Worm (Caenorhabditis elegans) whole organism, L4 larva: Measurements from ENCODE around the gene C55A6.10.

Experiments
- R02D3.7 ChIP-seq: fragments of 150-350 bp; sonication (generic microtip); optimal IDR thresholded peaks from 3 replicates; lab custom pipeline; 2014; ENCODE audit warnings: missing biosample characterization, missing genetic modification characterization
- Y105C5A.15 ChIP-seq: fragments of 200-800 bp; sonication (Bioruptor generic); IDR thresholded peaks from 2 replicates; pipeline ENCODE4 v1.3.6; 2022; ENCODE audit warnings: missing genetic modification characterization, missing compliant biosample characterization
- Y48G9A.11 ChIP-seq: fragments of 200-800 bp; sonication (Bioruptor generic); IDR thresholded peaks from 2 replicates; pipeline ENCODE4 v1.3.6; 2022; ENCODE audit warnings: missing genetic modification reagents, missing genetic modification characterization, missing compliant biosample characterization
- ZK337.2 ChIP-seq: fragments of 200-800 bp; sonication (Bioruptor generic); IDR thresholded peaks from 2 replicates; pipeline ENCODE4 v1.3.6; 2022; ENCODE audit warnings: missing genetic modification reagents, missing genetic modification characterization, missing compliant biosample characterization
- ZK546.5 ChIP-seq, 2 experiments: sonication (generic microtip); optimal IDR thresholded peaks; 2 replicates each; lab custom pipeline; 2017; ENCODE audit warnings: missing biosample characterization in 2 of 2, missing genetic modification characterization in 2 of 2
- aly-2 ChIP-seq: sonication (generic microtip); optimal IDR thresholded peaks from 2 replicates; lab custom pipeline; 2018; ENCODE audit warnings: missing biosample characterization, missing genetic modification characterization
- arid-1 ChIP-seq: fragments of 200-800 bp; sonication (Bioruptor generic); conservative IDR thresholded peaks from 2 replicates; pipeline ENCODE4 v1.3.6; 2022; ENCODE audit warnings: missing genetic modification reagents, missing genetic modification characterization, missing compliant biosample characterization
- ceh-32 ChIP-seq: sonication (generic microtip); optimal IDR thresholded peaks from 2 replicates; lab custom pipeline; 2016; ENCODE audit warnings: mild to moderate bottlenecking, missing genetic modification characterization, missing compliant biosample characterization; ENCODE audit not compliant: poor library complexity
- ceh-44 ChIP-seq: fragments of 200-800 bp; sonication (Bioruptor generic); IDR thresholded peaks from 2 replicates; pipeline ENCODE4 v1.3.6; 2022; ENCODE audit warnings: missing genetic modification reagents, missing genetic modification characterization, missing compliant biosample characterization
- ceh-62 ChIP-seq: sonication (generic microtip); optimal IDR thresholded peaks from 2 replicates; lab custom pipeline; 2017; ENCODE audit warnings: missing biosample characterization, missing genetic modification characterization
- ces-1 ChIP-seq: fragments of 150-350 bp; sonication (generic microtip); optimal IDR thresholded peaks from 4 replicates; lab custom pipeline; 2014; ENCODE audit warnings: missing biosample characterization, missing genetic modification reagents, missing genetic modification characterization
- daf-16 ChIP-seq, 3 experiments: sonication (generic microtip); optimal IDR thresholded peaks; 2 replicates each; lab custom pipeline; 2016 to 2017; ENCODE audit warnings: missing genetic modification characterization in 3 of 3, missing genetic modification reagents in 3 of 3, mild to moderate bottlenecking in 2 of 3, missing compliant biosample characterization in 2 of 3, missing biosample characterization in 1 of 3, moderate library complexity in 1 of 3
- daf-19 ChIP-seq: fragments of 200-800 bp; sonication (Bioruptor generic); conservative IDR thresholded peaks from 2 replicates; pipeline ENCODE4 v1.3.6; 2022; ENCODE audit warnings: missing genetic modification characterization, missing compliant biosample characterization
- daf-8 ChIP-seq: fragments of 200-800 bp; sonication (Bioruptor generic); IDR thresholded peaks from 2 replicates; pipeline ENCODE4 v1.3.6; 2022; ENCODE audit warnings: missing genetic modification characterization, missing compliant biosample characterization
- dmd-6 ChIP-seq: fragments of 200-800 bp; sonication (Bioruptor generic); IDR thresholded peaks from 2 replicates; pipeline ENCODE4 v1.3.6; 2022; ENCODE audit warnings: missing genetic modification reagents, missing genetic modification characterization, missing compliant biosample characterization
- dmd-8 ChIP-seq: fragments of 200-800 bp; sonication (Bioruptor generic); IDR thresholded peaks from 2 replicates; pipeline ENCODE4 v1.3.6; 2022; ENCODE audit warnings: missing genetic modification characterization, missing compliant biosample characterization
- dpl-1 ChIP-seq: fragments of 150-350 bp; optimal IDR thresholded peaks from 2 replicates; lab custom pipeline; 2014; ENCODE audit warnings: missing biosample characterization, missing genetic modification reagents, missing genetic modification characterization
- duxl-1 ChIP-seq: sonication (generic microtip); optimal IDR thresholded peaks from 2 replicates; lab custom pipeline; 2016; ENCODE audit warnings: mild to moderate bottlenecking, missing genetic modification characterization, moderate library complexity, missing compliant biosample characterization; ENCODE audit not compliant: poor library complexity
- dve-1 ChIP-seq: sonication (generic microtip); optimal IDR thresholded peaks from 2 replicates; lab custom pipeline; 2017; ENCODE audit warnings: antibody characterized with exemption, mild to moderate bottlenecking, missing genetic modification characterization, missing compliant biosample characterization; ENCODE audit not compliant: insufficient read depth
- egl-27 ChIP-seq: sonication (generic microtip); optimal IDR thresholded peaks from 3 replicates; lab custom pipeline; 2017; ENCODE audit warnings: missing biosample characterization, missing genetic modification reagents, missing genetic modification characterization
- hlh-11 ChIP-seq: fragments of 200-800 bp; sonication (Bioruptor generic); optimal IDR thresholded peaks from 2 replicates; lab custom pipeline; 2018; ENCODE audit warnings: mild to moderate bottlenecking, missing genetic modification characterization, missing compliant biosample characterization
- jun-1 ChIP-seq: fragments of 150-350 bp; optimal IDR thresholded peaks from 2 replicates; lab custom pipeline; 2014; ENCODE audit warnings: missing biosample characterization, missing genetic modification reagents, missing genetic modification characterization
- lin-15B ChIP-seq: fragments of 150-350 bp; sonication (generic microtip); optimal IDR thresholded peaks from 3 replicates; lab custom pipeline; 2014; ENCODE audit warnings: missing biosample characterization, missing genetic modification characterization
- lsy-2 ChIP-seq, 2 experiments: fragments of 150-350 bp in 1 of 2; sonication (generic microtip) in 1 of 2; optimal IDR thresholded peaks; 2 replicates each; lab custom pipeline; 2014 to 2017; ENCODE audit warnings: missing biosample characterization in 2 of 2, missing genetic modification characterization in 2 of 2
- mdl-1 ChIP-seq, 2 experiments: fragments of 150-350 bp in 1 of 2; sonication (generic microtip) in 1 of 2; optimal IDR thresholded peaks; 2 replicates each; lab custom pipeline; 2014 to 2017; ENCODE audit warnings: missing biosample characterization in 2 of 2, missing genetic modification characterization in 2 of 2
- mdt-29 ChIP-seq: fragments of 200-800 bp; sonication (Bioruptor generic); IDR thresholded peaks from 2 replicates; pipeline ENCODE4 v1.3.6; 2022; ENCODE audit warnings: missing genetic modification reagents, missing genetic modification characterization, missing compliant biosample characterization
- mep-1 ChIP-seq: fragments of 150-350 bp; sonication (generic microtip); optimal IDR thresholded peaks from 3 replicates; lab custom pipeline; 2014; ENCODE audit warnings: missing biosample characterization, missing genetic modification characterization
- nhr-11 ChIP-seq: fragments of 150-350 bp; optimal IDR thresholded peaks from 2 replicates; lab custom pipeline; 2014; ENCODE audit warnings: missing biosample characterization, missing genetic modification characterization
- nhr-237 ChIP-seq: sonication (generic microtip); optimal IDR thresholded peaks from 2 replicates; lab custom pipeline; 2017; ENCODE audit warnings: missing biosample characterization, missing genetic modification characterization
- nhr-28 ChIP-seq: fragments of 150-350 bp; optimal IDR thresholded peaks from 2 replicates; lab custom pipeline; 2014; ENCODE audit warnings: missing biosample characterization, missing genetic modification characterization
- nhr-41 ChIP-seq: fragments of 200-800 bp; sonication (Bioruptor generic); IDR thresholded peaks from 2 replicates; pipeline ENCODE4 v1.3.6; 2022; ENCODE audit warnings: missing genetic modification reagents, missing genetic modification characterization, missing compliant biosample characterization
- rbr-2 ChIP-seq: sonication (generic microtip); optimal IDR thresholded peaks from 2 replicates; lab custom pipeline; 2016; ENCODE audit warnings: missing genotype, missing genetic modification characterization, missing compliant biosample characterization
- saeg-2 ChIP-seq: fragments of 200-800 bp; sonication (Bioruptor generic); IDR thresholded peaks from 2 replicates; pipeline ENCODE4 v1.3.6; 2022; ENCODE audit warnings: missing genetic modification reagents, missing genetic modification characterization, missing compliant biosample characterization
- sdz-12 ChIP-seq: fragments of 200-800 bp; sonication (Bioruptor generic); optimal IDR thresholded peaks from 2 replicates; lab custom pipeline; 2018; ENCODE audit warnings: mild to moderate bottlenecking, missing genetic modification characterization, missing compliant biosample characterization
- set-16 ChIP-seq: fragments of 200-800 bp; sonication (Bioruptor generic); IDR thresholded peaks from 2 replicates; pipeline ENCODE4 v1.3.6; 2022; ENCODE audit warnings: missing genetic modification reagents, missing genetic modification characterization, missing compliant biosample characterization
- tag-97 ChIP-seq: fragments of 200-800 bp; sonication (Bioruptor generic); IDR thresholded peaks from 2 replicates; pipeline ENCODE4 v1.3.6; 2022; ENCODE audit warnings: missing genetic modification characterization, missing compliant biosample characterization
- unc-130 ChIP-seq: sonication (generic microtip); optimal IDR thresholded peaks from 2 replicates; lab custom pipeline; 2016; ENCODE audit warnings: missing genetic modification reagents, missing genetic modification characterization, missing compliant biosample characterization
- unc-39 ChIP-seq: sonication (generic microtip); optimal IDR thresholded peaks from 2 replicates; lab custom pipeline; 2017; ENCODE audit warnings: missing biosample characterization, missing genetic modification characterization
- unc-62 ChIP-seq, 3 experiments: fragments of 150-350 bp in 1 of 3; sonication (generic microtip); optimal IDR thresholded peaks in 2 of 3; peaks in 1 of 3; 1 replicate in 1 of 3; 2 replicates in 2 of 3; lab custom pipeline; 2014 to 2017; ENCODE audit warnings: missing biosample characterization in 3 of 3, missing genetic modification characterization in 3 of 3, missing genetic modification reagents in 3 of 3, missing genotype in 1 of 3
- zag-1 ChIP-seq: fragments of 150-350 bp; optimal IDR thresholded peaks from 2 replicates; lab custom pipeline; 2014; ENCODE audit warnings: missing biosample characterization, missing genetic modification characterization
- zfp-3 ChIP-seq: fragments of 200-800 bp; sonication (Bioruptor generic); conservative IDR thresholded peaks from 2 replicates; pipeline ENCODE4 v1.3.6; 2022; ENCODE audit warnings: missing genetic modification reagents, missing genetic modification characterization, missing compliant biosample characterization
- zip-11 ChIP-seq: fragments of 200-800 bp; sonication (Bioruptor generic); IDR thresholded peaks from 2 replicates; pipeline ENCODE4 v1.3.6; 2022; ENCODE audit warnings: missing genetic modification characterization, missing compliant biosample characterization
- ztf-11 ChIP-seq: fragments of 150-350 bp; optimal IDR thresholded peaks from 2 replicates; lab custom pipeline; 2014; ENCODE audit warnings: missing biosample characterization, missing genetic modification characterization

C55A6.10 gene

DNA sequence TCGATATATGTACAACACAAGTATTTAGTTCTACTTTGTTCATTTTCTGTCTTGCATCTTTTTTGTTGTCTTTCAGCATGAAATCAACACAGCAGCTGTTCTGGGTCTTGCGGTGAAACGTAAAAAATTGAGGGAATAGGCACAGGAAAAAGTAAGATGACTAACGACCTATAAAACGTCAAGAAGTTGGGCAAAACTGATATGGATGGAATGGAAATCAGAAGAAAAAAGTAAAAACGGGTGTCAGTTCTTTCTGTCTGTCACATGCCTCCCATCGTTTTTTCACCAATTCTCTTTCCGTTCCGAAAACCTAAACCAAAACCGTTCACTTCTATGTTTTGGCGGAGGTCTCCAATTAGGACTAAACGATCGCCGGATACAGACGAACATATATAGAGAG, 4.2 kb upstream of the C55A6.10 start:
- no peak for TF ChIP-seq nhr-11 (tag; lab: Kevin White, UChicago)
- no peak for TF ChIP-seq aly-2 (tag; lab: Kevin White, UChicago)
- TF ChIP-seq duxl-1 (tag; lab: Kevin White, UChicago) = no peak
- TF ChIP-seq daf-8 (GFP tag; lab: Robert Waterston, UW) = no peak
- TF ChIP-seq dve-1 (tag; lab: Kevin White, UChicago) = peak; percentile 18
- TF ChIP-seq jun-1 (tag; lab: Kevin White, UChicago) = no peak
- no peak for TF ChIP-seq unc-39 (tag; lab: Kevin White, UChicago)
- no peak for TF ChIP-seq sdz-12
- TF ChIP-seq mdt-29 = no peak
- no peak for TF ChIP-seq ceh-32 (tag; lab: Kevin White, UChicago)
- TF ChIP-seq ceh-62 (tag; lab: Kevin White, UChicago) = no peak
- peak; percentile 30 for TF ChIP-seq dmd-6 (GFP tag; lab: Robert Waterston, UW)
- no peak for TF ChIP-seq tag-97 (GFP tag; lab: Robert Waterston, UW)
- TF ChIP-seq Y105C5A.15 (GFP tag; lab: Robert Waterston, UW) = no peak
- TF ChIP-seq arid-1 = no peak
- peak; percentile 52 for TF ChIP-seq hlh-11
- TF ChIP-seq ztf-11 = no peak
- no peak for TF ChIP-seq ces-1 (GFP tag; lab: Kevin White, UChicago)
- no peak for TF ChIP-seq nhr-41
- TF ChIP-seq nhr-28 = peak; percentile 44
- no peak for TF ChIP-seq ceh-44 (GFP tag; lab: Robert Waterston, UW)
- TF ChIP-seq daf-19 (GFP tag; lab: Robert Waterston, UW) = no peak
- TF ChIP-seq unc-130 = no peak
- TF ChIP-seq R02D3.7 (tag; lab: Kevin White, UChicago) = no peak
- no peak for TF ChIP-seq zag-1 (tag; lab: Kevin White, UChicago)
- TF ChIP-seq zfp-3 (GFP tag; lab: Robert Waterston, UW) = no peak
- no peak for TF ChIP-seq rbr-2 (tag; lab: Kevin White, UChicago)
- TF ChIP-seq mdl-1 (tag; optimal IDR thresholded peaks at IDR 0.05; lab: Kevin White, UChicago) = no peak

- peak in 1 of 2 experiments; percentile 24 for TF ChIP-seq lsy-2 (tag; optimal IDR thresholded peaks at IDR 0.05; lab: Kevin White, UChicago)
- peak in 1 of 2 experiments; percentile 3 for TF ChIP-seq unc-62 (GFP tag; optimal IDR thresholded peaks at IDR 0.05 in 1 of 2; lab: Kevin White, UChicago)
- TF ChIP-seq unc-62 (tag; optimal IDR thresholded peaks at IDR 0.05; lab: Kevin White, UChicago) = no peak
- TF ChIP-seq dpl-1 (GFP tag; lab: Kevin White, UChicago) = peak; percentile 79
- TF ChIP-seq lin-15B (tag; lab: Kevin White, UChicago) = no peak
- TF ChIP-seq arid-1 = no peak
- TF ChIP-seq, all 104 proteins: peak for 3
Observed at ce11 chrV:11503081-11503751, 1.9 kb upstream of the C55A6.10 start, which contains the start of gene C55A6.12. Gene C55A6.12, minus strand, starts transcription at chrV:11503131.

- TF ChIP-seq set-16 (GFP tag; lab: Robert Waterston, UW) (no peak), dmd-8 (GFP tag; lab: Robert Waterston, UW) (no peak), daf-16 (GFP tag; optimal IDR thresholded peaks at IDR 0.05; lab: Kevin White, UChicago) (peak in 1 of 2 experiments; percentile 97), daf-16 (tag; optimal IDR thresholded peaks at IDR 0.05; lab: Kevin White, UChicago) (no peak), Y48G9A.11 (no peak), saeg-2 (GFP tag; lab: Robert Waterston, UW) (no peak), egl-27 (tag; lab: Kevin White, UChicago) (no peak), nhr-237 (no peak), ZK337.2 (GFP tag; lab: Robert Waterston, UW) (no peak), zfp-3 (GFP tag; lab: Robert Waterston, UW) (no peak), zag-1 (tag; lab: Kevin White, UChicago) (no peak), aly-2 (tag; lab: Kevin White, UChicago) (no peak), mep-1 (tag; lab: Kevin White, UChicago) (no peak), nhr-11 (tag; lab: Kevin White, UChicago) (peak; percentile 24), R02D3.7 (tag; lab: Kevin White, UChicago) (no peak), ZK546.5 (tag; optimal IDR thresholded peaks at IDR 0.05; lab: Kevin White, UChicago) (no peak), hlh-11 (peak; percentile 51), zip-11 (GFP tag; lab: Robert Waterston, UW) (no peak)
Observed at ce11 chrV:11506347-11506746, 1.2 kb downstream of the C55A6.10 start.
